Worm (Caenorhabditis elegans): ENCODE data around the gene hen-1.

The hen-1 gene

ce11 chrX:7112589-7112988, 4.2 kb downstream of the hen-1 start, which contains the start of gene C36B7.1:
Gene C36B7.1 (plus strand): TSS chrX:7112889.
- TF ChIP-seq elt-1 (tag; optimal IDR thresholded peaks at IDR 0.05; ENCODE audit: borderline replicate concordance, insufficient read depth) (no peak), ceh-39 (tag; optimal IDR thresholded peaks at IDR 0.05) (no peak), mep-1 (tag; optimal IDR thresholded peaks at IDR 0.05) (no peak), zip-8 (tag; optimal IDR thresholded peaks at IDR 0.05) (no peak), pha-4 (tag; optimal IDR thresholded peaks at IDR 0.05) (no peak), tbx-8 (GFP tag; optimal IDR thresholded peaks at IDR 0.05) (no peak), drap-1 (GFP tag; optimal IDR thresholded peaks at IDR 0.05) (no peak), ztf-11 (tag; optimal IDR thresholded peaks at IDR 0.05) (no peak), snpc-4 (tag; optimal IDR thresholded peaks at IDR 0.05) (no peak)

ce11 chrX:7106103-7106502, 10.7 kb downstream of the hen-1 start, which contains the start of gene C36B7.2:
Gene C36B7.2 (plus strand): TSS chrX:7106403.
- TF ChIP-seq flh-1 (GFP tag; optimal IDR thresholded peaks at IDR 0.05), result no peak
- no peak for TF ChIP-seq nhr-237 (tag; optimal IDR thresholded peaks at IDR 0.05)

ce11 chrX:7101477-7101876, 15.3 kb downstream of the hen-1 start, which contains the start of gene C36B7.3:
Gene C36B7.3 (plus strand): TSS chrX:7101777.
- TF ChIP-seq mls-2 (tag; optimal IDR thresholded peaks at IDR 0.05), result no peak
- no peak for TF ChIP-seq sptf-1 (tag; optimal IDR thresholded peaks at IDR 0.05)

ce11 chrX:7100290-7100689, 16.5 kb downstream of the hen-1 start, which contains the start of gene C36B7.6:
Gene C36B7.6 (minus strand): TSS chrX:7100338.
- TF ChIP-seq hlh-1 (tag; optimal IDR thresholded peaks at IDR 0.05) (peak; percentile 43), ceh-43 (GFP tag; optimal IDR thresholded peaks at IDR 0.05) (no peak), nhr-2 (tag; optimal IDR thresholded peaks at IDR 0.05) (peak; percentile 50), mep-1 (tag; optimal IDR thresholded peaks at IDR 0.05) (peak; percentile 58), nhr-237 (tag; optimal IDR thresholded peaks at IDR 0.05) (no peak), lin-13 (tag; optimal IDR thresholded peaks at IDR 0.05) (peak; percentile 41), ceh-39 (tag; optimal IDR thresholded peaks at IDR 0.05) (peak; percentile 42), elt-1 (tag; optimal IDR thresholded peaks at IDR 0.05; ENCODE audit: borderline replicate concordance, insufficient read depth) (peak; percentile 20)

ce11 chrX:7099049-7099448, 17.7 kb downstream of the hen-1 start:
- TF ChIP-seq M03D4.4 (tag; optimal IDR thresholded peaks at IDR 0.05) (no peak), ham-2 (GFP tag; optimal IDR thresholded peaks at IDR 0.05) (no peak), bed-3 (GFP tag; optimal IDR thresholded peaks at IDR 0.05) (no peak), ces-1 (GFP tag; optimal IDR thresholded peaks at IDR 0.05) (no peak), unc-120 (tag; optimal IDR thresholded peaks at IDR 0.05; ENCODE audit: poor library complexity, severe bottlenecking) (no peak), blmp-1 (tag; optimal IDR thresholded peaks at IDR 0.05) (no peak), sptf-1 (tag; optimal IDR thresholded peaks at IDR 0.05) (no peak), nhr-28 (tag; optimal IDR thresholded peaks at IDR 0.05) (no peak), unc-39 (tag; optimal IDR thresholded peaks at IDR 0.05) (no peak), hlh-1 (tag; optimal IDR thresholded peaks at IDR 0.05) (no peak), lin-32 (GFP tag; optimal IDR thresholded peaks at IDR 0.05) (no peak), elt-1 (tag; optimal IDR thresholded peaks at IDR 0.05; ENCODE audit: borderline replicate concordance, insufficient read depth) (no peak), ceh-83 (GFP tag; optimal IDR thresholded peaks at IDR 0.05) (no peak), cnd-1 (tag; optimal IDR thresholded peaks at IDR 0.05) (no peak), drap-1 (GFP tag; optimal IDR thresholded peaks at IDR 0.05) (no peak), elt-3 (tag; optimal IDR thresholded peaks at IDR 0.05) (no peak), mab-5 (tag; optimal IDR thresholded peaks at IDR 0.05) (no peak), ceh-39 (tag; optimal IDR thresholded peaks at IDR 0.05) (no peak)

ce11 chrX:7096349-7096748, 20.4 kb downstream of the hen-1 start, which contains the start of gene C36B7.5:
Gene C36B7.5 (minus strand): TSS chrX:7096449.
- TF ChIP-seq ceh-83 (GFP tag; optimal IDR thresholded peaks at IDR 0.05) (no peak), elt-3 (tag; optimal IDR thresholded peaks at IDR 0.05) (no peak), nhr-2 (tag; optimal IDR thresholded peaks at IDR 0.05) (no peak), elt-1 (tag; optimal IDR thresholded peaks at IDR 0.05; ENCODE audit: borderline replicate concordance, insufficient read depth) (no peak), ces-1 (GFP tag; optimal IDR thresholded peaks at IDR 0.05) (no peak), nhr-12 (tag; optimal IDR thresholded peaks at IDR 0.05) (no peak), M03D4.4 (tag; optimal IDR thresholded peaks at IDR 0.05) (no peak), nhr-28 (tag; optimal IDR thresholded peaks at IDR 0.05) (no peak), ham-2 (GFP tag; optimal IDR thresholded peaks at IDR 0.05) (no peak), mep-1 (tag; optimal IDR thresholded peaks at IDR 0.05) (no peak), unc-39 (tag; optimal IDR thresholded peaks at IDR 0.05) (no peak), pha-4 (tag; optimal IDR thresholded peaks at IDR 0.05) (no peak), unc-62 (GFP tag; optimal IDR thresholded peaks at IDR 0.05) (no peak), flh-1 (GFP tag; optimal IDR thresholded peaks at IDR 0.05) (no peak), sem-2 (GFP tag; optimal IDR thresholded peaks at IDR 0.05) (no peak), hlh-1 (tag; optimal IDR thresholded peaks at IDR 0.05) (no peak), unc-120 (tag; optimal IDR thresholded peaks at IDR 0.05; ENCODE audit: poor library complexity, severe bottlenecking) (no peak)

Data from whole organism, mixed stage, embryonic.